Worm (Caenorhabditis elegans) whole organism, L2 larva: ENCODE data around the gene F36D4.1.
A peak's percentile ranks its signal among the peaks of the same experiment; 100 is the strongest.

Experiments
- blmp-1 ChIP-seq: sonication (generic microtip); optimal IDR thresholded peaks from 2 replicates; lab custom pipeline; 2017; ENCODE audit warnings: missing genetic modification characterization, mild to moderate bottlenecking, missing compliant biosample characterization, antibody characterized with exemption, moderate library complexity; ENCODE audit not compliant: insufficient read depth
- ceh-82 ChIP-seq: fragments of 150-350 bp; optimal IDR thresholded peaks from 2 replicates; lab custom pipeline; 2014; ENCODE audit warnings: missing biosample characterization, missing genetic modification characterization
- fos-1 ChIP-seq: fragments of 150-350 bp; optimal IDR thresholded peaks from 2 replicates; lab custom pipeline; 2014; ENCODE audit warnings: missing biosample characterization, missing genetic modification characterization
- lin-39 ChIP-seq: fragments of 150-350 bp; optimal IDR thresholded peaks from 2 replicates; lab custom pipeline; 2014; ENCODE audit warnings: missing biosample characterization, missing genetic modification reagents, missing genetic modification characterization
- nhr-10 ChIP-seq: sonication (generic microtip); optimal IDR thresholded peaks from 2 replicates; lab custom pipeline; 2017; ENCODE audit warnings: missing biosample characterization, missing genetic modification characterization
- nhr-12 ChIP-seq: fragments of 150-350 bp; optimal IDR thresholded peaks from 2 replicates; lab custom pipeline; 2014; ENCODE audit warnings: missing biosample characterization, missing genetic modification characterization
- nhr-21 ChIP-seq: fragments of 150-350 bp; optimal IDR thresholded peaks from 2 replicates; lab custom pipeline; 2014; ENCODE audit warnings: missing biosample characterization, missing genetic modification characterization
- nhr-77 ChIP-seq: fragments of 150-350 bp; optimal IDR thresholded peaks from 2 replicates; lab custom pipeline; 2014; ENCODE audit warnings: missing biosample characterization, missing genetic modification characterization
- unc-39 ChIP-seq: fragments of 150-350 bp; optimal IDR thresholded peaks from 2 replicates; lab custom pipeline; 2014; ENCODE audit warnings: missing biosample characterization, missing genetic modification characterization
- unc-62 ChIP-seq: fragments of 150-350 bp; optimal IDR thresholded peaks from 2 replicates; lab custom pipeline; 2014; ENCODE audit warnings: missing biosample characterization, missing genetic modification reagents, missing genetic modification characterization

ce11 chrV:9382538-9383328, 34.0 kb upstream of the F36D4.1 start:
- TF ChIP-seq lin-39 (no peak), nhr-21 (tag; lab: Kevin White, UChicago) (no peak), nhr-77 (tag; lab: Kevin White, UChicago) (no peak), ceh-82 (tag; lab: Kevin White, UChicago) (no peak), blmp-1 (no peak), fos-1 (peak; percentile 76), unc-62 (GFP tag; lab: Kevin White, UChicago) (no peak), nhr-12 (tag; lab: Kevin White, UChicago) (no peak), nhr-10 (no peak), unc-39 (tag; lab: Kevin White, UChicago) (no peak)
